Worm (Caenorhabditis elegans) whole organism, L3 larva: ENCODE measurements around the gene srd-19.
A peak's percentile ranks its signal among the peaks of the same experiment; 100 is the strongest.

Experiments used
- R02D3.7 ChIP-seq: fragments of 150-350 bp; optimal IDR thresholded peaks from 2 replicates; lab custom pipeline; 2014; ENCODE audit warnings: missing biosample characterization, missing genetic modification characterization
- ZK546.5 ChIP-seq: sonication (generic microtip); optimal IDR thresholded peaks from 2 replicates; lab custom pipeline; 2017; ENCODE audit warnings: missing biosample characterization, missing genetic modification characterization
- aly-2 ChIP-seq: fragments of 150-350 bp; optimal IDR thresholded peaks from 2 replicates; lab custom pipeline; 2014; ENCODE audit warnings: missing biosample characterization, missing genetic modification characterization
- ama-1 ChIP-seq: fragments of 150-350 bp; optimal IDR thresholded peaks from 2 replicates; lab custom pipeline; 2018
- ceh-16 ChIP-seq: sonication (generic microtip); optimal IDR thresholded peaks from 2 replicates; lab custom pipeline; 2017; ENCODE audit warnings: missing biosample characterization, missing genetic modification characterization
- ceh-28 ChIP-seq: fragments of 150-350 bp; optimal IDR thresholded peaks from 2 replicates; lab custom pipeline; 2014; ENCODE audit warnings: missing biosample characterization, missing genetic modification reagents, missing genetic modification characterization
- ceh-82 ChIP-seq: fragments of 150-350 bp; optimal IDR thresholded peaks from 2 replicates; lab custom pipeline; 2014; ENCODE audit warnings: missing biosample characterization, missing genetic modification characterization
- ceh-9 ChIP-seq: sonication (generic microtip); optimal IDR thresholded peaks from 2 replicates; lab custom pipeline; 2018; ENCODE audit warnings: missing biosample characterization, missing genetic modification characterization
- daf-12 ChIP-seq: fragments of 150-350 bp; optimal IDR thresholded peaks from 2 replicates; lab custom pipeline; 2014; ENCODE audit warnings: missing biosample characterization, missing genetic modification reagents, missing genetic modification characterization
- egl-27 ChIP-seq: sonication (generic microtip); optimal IDR thresholded peaks from 4 replicates; lab custom pipeline; 2017; ENCODE audit warnings: missing biosample characterization, missing genetic modification reagents, missing genetic modification characterization
- elt-1 ChIP-seq: fragments of 150-350 bp; optimal IDR thresholded peaks from 2 replicates; lab custom pipeline; 2014; ENCODE audit warnings: missing biosample characterization, missing genetic modification characterization
- elt-3 ChIP-seq, 3 experiments: fragments of 150-350 bp in 1 of 3; sonication (generic microtip) in 2 of 3; optimal IDR thresholded peaks; 2 replicates in 2 of 3; 4 replicates in 1 of 3; lab custom pipeline; 2014 to 2017; ENCODE audit warnings: missing biosample characterization in 3 of 3, missing genetic modification characterization in 3 of 3
- eor-1 ChIP-seq, 2 experiments: fragments of 150-350 bp; optimal IDR thresholded peaks; 2 replicates each; lab custom pipeline; 2014 to 2018; ENCODE audit warnings: missing biosample characterization in 2 of 2, missing genetic modification characterization in 2 of 2
- fkh-2 ChIP-seq: fragments of 150-350 bp; optimal IDR thresholded peaks from 2 replicates; lab custom pipeline; 2014; ENCODE audit warnings: missing biosample characterization, missing genetic modification reagents, missing genetic modification characterization
- fos-1 ChIP-seq: fragments of 150-350 bp; optimal IDR thresholded peaks from 2 replicates; lab custom pipeline; 2014; ENCODE audit warnings: missing biosample characterization, missing genetic modification characterization
- hmg-11 ChIP-seq: sonication (generic microtip); optimal IDR thresholded peaks from 2 replicates; lab custom pipeline; 2016; ENCODE audit warnings: missing genetic modification characterization, missing compliant biosample characterization
- jun-1 ChIP-seq: fragments of 150-350 bp; optimal IDR thresholded peaks from 2 replicates; lab custom pipeline; 2014; ENCODE audit warnings: missing biosample characterization, missing genetic modification reagents, missing genetic modification characterization
- lin-15B ChIP-seq: fragments of 150-350 bp; optimal IDR thresholded peaks from 2 replicates; lab custom pipeline; 2014; ENCODE audit warnings: missing biosample characterization, missing genetic modification characterization
- lsy-12 ChIP-seq: sonication (generic microtip); optimal IDR thresholded peaks from 2 replicates; lab custom pipeline; 2016; ENCODE audit warnings: mild to moderate bottlenecking, missing genetic modification characterization, missing compliant biosample characterization
- nfya-1 ChIP-seq: sonication (generic microtip); optimal IDR thresholded peaks from 2 replicates; lab custom pipeline; 2017; ENCODE audit warnings: missing genetic modification characterization, mild to moderate bottlenecking, missing compliant biosample characterization, antibody characterized with exemption, moderate library complexity; ENCODE audit not compliant: insufficient read depth
- nhr-12 ChIP-seq: fragments of 150-350 bp; optimal IDR thresholded peaks from 2 replicates; lab custom pipeline; 2014; ENCODE audit warnings: missing biosample characterization, missing genetic modification characterization
- nhr-23 ChIP-seq: fragments of 150-350 bp; optimal IDR thresholded peaks from 2 replicates; lab custom pipeline; 2014; ENCODE audit warnings: missing biosample characterization, missing genetic modification reagents, missing genetic modification characterization
- nhr-237 ChIP-seq: fragments of 150-350 bp; optimal IDR thresholded peaks from 2 replicates; lab custom pipeline; 2014; ENCODE audit warnings: missing biosample characterization, missing genetic modification characterization
- nhr-25 ChIP-seq: sonication (generic microtip); optimal IDR thresholded peaks from 2 replicates; lab custom pipeline; 2017; ENCODE audit warnings: missing biosample characterization, missing genetic modification characterization
- nhr-28 ChIP-seq: fragments of 150-350 bp; optimal IDR thresholded peaks from 2 replicates; lab custom pipeline; 2014; ENCODE audit warnings: missing biosample characterization, missing genetic modification characterization
- nhr-43 ChIP-seq: sonication (generic microtip); optimal IDR thresholded peaks from 2 replicates; lab custom pipeline; 2016; ENCODE audit warnings: mild to moderate bottlenecking, missing genetic modification characterization, missing compliant biosample characterization; ENCODE audit not compliant: poor library complexity, severe bottlenecking
- nhr-77 ChIP-seq: fragments of 150-350 bp; optimal IDR thresholded peaks from 2 replicates; lab custom pipeline; 2014; ENCODE audit warnings: missing biosample characterization, missing genetic modification characterization
- pha-4 ChIP-seq: fragments of 150-350 bp; optimal IDR thresholded peaks from 2 replicates; lab custom pipeline; 2014; ENCODE audit warnings: missing biosample characterization, missing genetic modification reagents, missing genetic modification characterization
- sea-2 ChIP-seq: fragments of 150-350 bp; sonication (generic microtip); optimal IDR thresholded peaks from 4 replicates; lab custom pipeline; 2014; ENCODE audit warnings: missing biosample characterization, missing genetic modification reagents, missing genetic modification characterization
- skn-1 ChIP-seq: fragments of 150-350 bp; optimal IDR thresholded peaks from 2 replicates; lab custom pipeline; 2014; ENCODE audit warnings: missing biosample characterization, missing genetic modification characterization
- snpc-4 ChIP-seq: fragments of 150-350 bp; optimal IDR thresholded peaks from 2 replicates; lab custom pipeline; 2014; ENCODE audit warnings: missing biosample characterization, missing genetic modification characterization
- tbx-2 ChIP-seq: sonication (generic microtip); optimal IDR thresholded peaks from 2 replicates; lab custom pipeline; 2016; ENCODE audit warnings: mild to moderate bottlenecking, missing genetic modification characterization, missing compliant biosample characterization
- ztf-11 ChIP-seq: fragments of 150-350 bp; optimal IDR thresholded peaks from 2 replicates; lab custom pipeline; 2014; ENCODE audit warnings: missing biosample characterization, missing genetic modification characterization
- ztf-4 ChIP-seq: fragments of 150-350 bp; optimal IDR thresholded peaks from 2 replicates; lab custom pipeline; 2014; ENCODE audit warnings: missing biosample characterization, missing genetic modification characterization

Gene srd-19

DNA sequence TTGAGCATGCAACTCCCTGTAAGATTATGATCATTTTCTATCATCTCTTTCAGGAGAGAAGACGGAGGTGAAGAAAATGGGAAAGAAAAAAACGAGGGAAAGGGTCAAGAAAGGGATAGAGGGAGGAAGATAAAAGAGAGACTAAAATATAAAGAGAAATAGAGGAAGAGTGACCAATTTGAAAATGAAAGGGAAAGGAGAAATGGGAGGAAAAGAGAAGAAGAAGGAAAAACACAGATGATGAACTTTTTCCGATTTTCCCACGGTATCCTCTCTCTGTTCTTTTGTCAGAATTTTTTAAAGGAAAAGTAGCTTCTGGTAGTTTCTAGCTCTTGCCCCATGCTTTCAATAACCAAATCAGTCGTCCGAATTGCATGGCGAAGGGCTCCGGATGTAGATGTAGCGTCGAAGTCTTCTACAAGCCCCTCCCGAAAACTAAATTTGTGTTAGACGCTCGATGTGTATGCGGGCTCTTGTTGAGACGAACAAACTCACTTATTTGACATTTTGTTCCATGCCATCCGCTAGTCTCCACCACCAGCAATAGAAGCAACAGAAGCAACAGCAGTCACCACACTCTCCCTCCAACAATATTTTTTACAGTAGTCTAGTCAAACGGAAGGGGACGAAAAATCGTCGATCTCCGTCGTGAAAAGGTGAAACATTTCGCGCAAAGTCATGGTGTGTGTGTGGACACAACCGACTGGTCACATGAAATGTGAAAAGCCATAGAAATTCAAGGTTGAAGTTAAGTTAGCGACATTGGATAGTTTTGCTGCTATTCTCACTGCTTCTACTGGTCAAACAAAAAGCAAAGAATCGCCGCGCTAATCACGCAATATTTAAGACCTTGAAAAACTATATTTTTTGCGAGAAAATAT, 36.9 kb downstream of the srd-19 start, which contains the start of gene somi-1 (continued):
- TF ChIP-seq fkh-2 (no peak), hmg-11 (tag; lab: Kevin White, UChicago) (no peak), nhr-12 (no peak), egl-27 (tag; lab: Kevin White, UChicago) (no peak), aly-2 (tag; lab: Kevin White, UChicago) (no peak), ceh-16 (no peak), lsy-12 (tag; lab: Kevin White, UChicago) (no peak), ztf-11 (tag; lab: Kevin White, UChicago) (no peak), ceh-9 (tag; lab: Kevin White, UChicago) (no peak), nhr-28 (tag; lab: Kevin White, UChicago) (no peak), pha-4 (no peak), nhr-23 (tag; lab: Kevin White, UChicago) (peak; percentile 51), nhr-77 (tag; lab: Kevin White, UChicago) (no peak), ceh-82 (tag; lab: Kevin White, UChicago) (no peak), eor-1 (tag; optimal IDR thresholded peaks at IDR 0.05; lab: Kevin White, UChicago) (no peak), tbx-2 (no peak), nhr-25 (tag; lab: Kevin White, UChicago) (peak; percentile 69), fos-1 (tag; lab: Kevin White, UChicago) (no peak), sea-2 (GFP tag; lab: Kevin White, UChicago) (no peak), ceh-28 (tag; lab: Kevin White, UChicago) (no peak), nhr-237 (tag; lab: Kevin White, UChicago) (no peak), skn-1 (tag; lab: Kevin White, UChicago) (no peak), ztf-4 (tag; lab: Kevin White, UChicago) (no peak), daf-12 (tag; lab: Kevin White, UChicago) (no peak)

DNA sequence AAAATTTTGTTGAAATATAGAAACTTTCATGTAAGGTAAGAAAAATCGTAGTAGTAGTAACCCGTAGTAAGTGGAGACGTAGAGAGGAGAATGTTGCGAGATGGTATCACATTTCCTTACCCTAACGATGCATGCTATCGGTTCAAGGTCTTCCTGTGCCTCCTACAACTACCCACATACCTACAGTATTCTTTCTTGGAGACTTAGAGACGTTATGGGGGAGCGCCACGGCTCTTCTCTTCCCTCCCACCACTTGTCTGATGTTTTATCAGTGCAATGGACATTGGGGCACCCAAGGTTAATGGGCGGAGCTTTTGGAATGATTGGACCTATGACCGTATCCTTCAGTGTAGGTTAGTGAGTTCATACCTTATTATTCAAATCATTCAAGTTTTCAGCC, 37.6 kb downstream of the srd-19 start:
- no peak for TF ChIP-seq R02D3.7 (tag; lab: Kevin White, UChicago)
- TF ChIP-seq snpc-4 = no peak
- TF ChIP-seq nfya-1 (tag; lab: Kevin White, UChicago) = peak; percentile 56
- no peak for TF ChIP-seq tbx-2
- peak; percentile 63 for TF ChIP-seq nhr-25 (tag; lab: Kevin White, UChicago)
- TF ChIP-seq hmg-11 (tag; lab: Kevin White, UChicago) = no peak
- TF ChIP-seq ceh-28 (tag; lab: Kevin White, UChicago) = no peak
- TF ChIP-seq jun-1 (tag; lab: Kevin White, UChicago) = no peak
- no peak for TF ChIP-seq elt-1 (tag; lab: Kevin White, UChicago)
- peak; percentile 26 for TF ChIP-seq nhr-43
- TF ChIP-seq lin-15B = no peak

DNA sequence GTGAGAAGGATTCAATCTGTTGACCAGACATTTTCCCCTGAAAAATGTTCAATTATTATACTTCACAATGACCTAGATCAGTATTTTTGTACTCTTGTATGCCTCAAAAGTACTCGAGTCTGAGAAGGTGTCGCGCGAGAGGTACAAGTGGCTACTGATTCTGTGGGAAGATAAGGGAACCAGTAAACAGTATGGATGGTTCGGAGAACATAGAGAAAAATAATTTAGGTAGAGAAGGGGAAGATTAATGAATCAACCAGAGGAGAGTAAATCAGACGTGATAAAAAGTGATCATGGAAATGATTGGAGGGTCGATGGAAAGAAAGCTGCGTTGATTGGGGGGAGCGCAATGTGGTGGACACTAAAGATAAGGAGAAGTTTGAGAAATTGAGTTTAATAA, 39.1 kb downstream of the srd-19 start:
- no peak for TF ChIP-seq sea-2 (GFP tag; lab: Kevin White, UChicago)
- no peak for TF ChIP-seq ZK546.5
- peak; percentile 8 for TF ChIP-seq nfya-1 (tag; lab: Kevin White, UChicago)
- TF ChIP-seq nhr-25 (tag; lab: Kevin White, UChicago) = peak; percentile 67
- peak; percentile 62 for TF ChIP-seq nhr-23 (tag; lab: Kevin White, UChicago)
- peak; percentile 12 for TF ChIP-seq ceh-28 (tag; lab: Kevin White, UChicago)
- TF ChIP-seq skn-1 (tag; lab: Kevin White, UChicago) = no peak
- peak in 2 of 3 experiments; percentile 66 to 80 for TF ChIP-seq elt-3 (tag; optimal IDR thresholded peaks at IDR 0.05; lab: Kevin White, UChicago)
- peak; percentile 13 for TF ChIP-seq nhr-43
- TF ChIP-seq, all 47 proteins: peak for 6

DNA sequence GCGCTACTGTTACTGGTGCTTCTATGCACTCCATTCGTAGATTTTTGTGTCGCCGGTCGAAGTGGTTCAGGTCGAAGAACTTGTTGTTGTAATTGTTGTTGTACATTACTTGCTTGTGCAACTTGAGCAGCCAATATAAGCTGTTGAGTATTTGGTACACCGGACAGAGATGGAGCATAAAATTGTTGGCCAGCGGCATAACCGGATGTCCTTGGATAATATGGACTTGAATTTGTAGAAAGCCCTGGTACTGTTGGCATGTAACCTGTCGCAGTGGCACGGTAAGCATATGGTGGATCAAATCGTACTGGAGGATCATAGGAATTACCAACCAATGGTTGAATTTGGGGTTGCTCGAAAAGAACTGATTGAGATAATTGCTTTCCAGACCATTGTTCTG, 39.6 kb downstream of the srd-19 start:
- TF ChIP-seq nhr-77 (tag; lab: Kevin White, UChicago) (no peak), ama-1 (lab: Kevin White, UChicago) (no peak), elt-1 (tag; lab: Kevin White, UChicago) (no peak)
- TF ChIP-seq, all 47 proteins: peak for 0
